Fruit fly (Drosophila melanogaster) whole organism, embryonic: ENCODE results near the gene CG32647.

Source experiments
- Antp ChIP-seq: fragments of 200-800 bp; sonication (Bioruptor generic); optimal IDR thresholded peaks from 3 replicates; lab custom pipeline; 2016; ENCODE audit warnings: missing biosample characterization, missing genetic modification characterization
- Bgb ChIP-seq: fragments of 200-800 bp; sonication (Bioruptor generic); IDR thresholded peaks from 2 replicates; pipeline ENCODE4 v1.3.6; 2022; ENCODE audit warnings: missing biosample characterization, missing genetic modification characterization; ENCODE audit not compliant: partially characterized antibody
- BtbVII ChIP-seq: fragments of 200-800 bp; sonication (Bioruptor generic); optimal IDR thresholded peaks from 3 replicates; lab custom pipeline; 2017; ENCODE audit warnings: missing biosample characterization, mild to moderate bottlenecking, missing genetic modification characterization
- C15 ChIP-seq: fragments of 200-800 bp; sonication (Bioruptor generic); IDR thresholded peaks from 3 replicates; pipeline ENCODE4 v1.3.6; 2022; ENCODE audit warnings: missing biosample characterization, missing genetic modification characterization
- CG10209 ChIP-seq: fragments of 200-800 bp; sonication (Bioruptor generic); optimal IDR thresholded peaks from 3 replicates; lab custom pipeline; 2017; ENCODE audit warnings: missing biosample characterization, mild to moderate bottlenecking, missing genetic modification characterization, missing genetic modification reagents
- CG10462 ChIP-seq: fragments of 200-800 bp; sonication (Bioruptor generic); optimal IDR thresholded peaks from 2 replicates; lab custom pipeline; 2016; ENCODE audit warnings: missing biosample characterization, missing genetic modification characterization
- CG11695 ChIP-seq: fragments of 200-800 bp; sonication (Bioruptor generic); IDR thresholded peaks from 3 replicates; pipeline ENCODE4 v1.3.6; 2022; ENCODE audit warnings: missing biosample characterization, missing genetic modification characterization
- CG12104 ChIP-seq: fragments of 200-800 bp; sonication (Bioruptor generic); optimal IDR thresholded peaks from 3 replicates; lab custom pipeline; 2016; ENCODE audit warnings: missing biosample characterization, missing genetic modification characterization
- CG13287 ChIP-seq: fragments of 200-800 bp; sonication (Bioruptor generic); IDR thresholded peaks from 2 replicates; pipeline ENCODE4 v1.3.6; 2022; ENCODE audit warnings: missing biosample characterization, missing genetic modification characterization; ENCODE audit not compliant: partially characterized antibody
- CG1603 ChIP-seq: fragments of 200-800 bp; sonication (Bioruptor generic); optimal IDR thresholded peaks from 2 replicates; lab custom pipeline; 2019; ENCODE audit warnings: missing biosample characterization, mild to moderate bottlenecking, missing genetic modification characterization, moderate library complexity
- CG2875 ChIP-seq: fragments of 200-800 bp; sonication (Bioruptor generic); optimal IDR thresholded peaks from 2 replicates; lab custom pipeline; 2017; ENCODE audit warnings: missing biosample characterization, mild to moderate bottlenecking, missing genetic modification characterization, missing genetic modification reagents
- CG2889 ChIP-seq: fragments of 200-800 bp; sonication (Bioruptor generic); IDR thresholded peaks from 3 replicates; pipeline ENCODE4 v1.3.6; 2022; ENCODE audit warnings: missing biosample characterization, missing genetic modification characterization
- CG31388 ChIP-seq: fragments of 200-800 bp; sonication (Bioruptor generic); optimal IDR thresholded peaks from 2 replicates; lab custom pipeline; 2016; ENCODE audit warnings: missing biosample characterization, missing genetic modification characterization
- CG42726 ChIP-seq: fragments of 200-800 bp; sonication (Bioruptor generic); IDR thresholded peaks from 2 replicates; pipeline ENCODE4 v1.3.6; 2022; ENCODE audit warnings: missing biosample characterization, missing genetic modification characterization; ENCODE audit not compliant: partially characterized antibody
- CG5953 ChIP-seq: fragments of 200-800 bp; sonication (Bioruptor generic); IDR thresholded peaks from 2 replicates; pipeline ENCODE4 v1.3.6; 2022; ENCODE audit warnings: missing biosample characterization, missing genetic modification characterization
- CG8359 ChIP-seq: fragments of 200-800 bp; sonication (Bioruptor generic); optimal IDR thresholded peaks from 2 replicates; lab custom pipeline; 2017; ENCODE audit warnings: missing biosample characterization, mild to moderate bottlenecking, missing genetic modification characterization, borderline replicate concordance
- Doc3 ChIP-seq: fragments of 200-800 bp; sonication (Bioruptor generic); IDR thresholded peaks from 3 replicates; pipeline ENCODE4 v1.3.6; 2022; ENCODE audit warnings: missing biosample characterization, missing genetic modification characterization; ENCODE audit not compliant: partially characterized antibody
- HLH4C ChIP-seq: fragments of 200-800 bp; sonication (Bioruptor generic); IDR thresholded peaks from 3 replicates; pipeline ENCODE4 v1.3.6; 2022; ENCODE audit warnings: missing biosample characterization, missing genetic modification characterization; ENCODE audit not compliant: partially characterized antibody
- Hey ChIP-seq: fragments of 200-800 bp; sonication (Bioruptor generic); optimal IDR thresholded peaks from 3 replicates; lab custom pipeline; 2018; ENCODE audit warnings: missing biosample characterization, mild to moderate bottlenecking, missing genetic modification characterization
- Lhr ChIP-seq: fragments of 200-800 bp; sonication (Bioruptor generic); optimal IDR thresholded peaks from 3 replicates; lab custom pipeline; 2017; ENCODE audit warnings: mild to moderate bottlenecking, missing biosample characterization, missing genetic modification reagents, missing genetic modification characterization
- Meics ChIP-seq: fragments of 200-800 bp; sonication (Bioruptor generic); optimal IDR thresholded peaks from 2 replicates; lab custom pipeline; 2017; ENCODE audit warnings: missing biosample characterization, mild to moderate bottlenecking, missing genetic modification characterization
- Mrtf ChIP-seq: fragments of 200-800 bp; sonication (Bioruptor generic); IDR thresholded peaks from 3 replicates; pipeline ENCODE4 v1.3.6; 2022; ENCODE audit warnings: missing biosample characterization, missing genetic modification characterization
- NC2β ChIP-seq: fragments of 200-800 bp; sonication (Bioruptor generic); optimal IDR thresholded peaks from 2 replicates; lab custom pipeline; 2016; ENCODE audit warnings: missing biosample characterization, missing genetic modification characterization
- Six4 ChIP-seq: fragments of 200-800 bp; sonication (Bioruptor generic); optimal IDR thresholded peaks from 2 replicates; lab custom pipeline; 2016; ENCODE audit warnings: missing biosample characterization, missing genetic modification characterization
- Sry-β ChIP-seq: fragments of 200-800 bp; sonication (Bioruptor generic); optimal IDR thresholded peaks from 2 replicates; lab custom pipeline; 2018; ENCODE audit warnings: missing biosample characterization, mild to moderate bottlenecking, missing genetic modification characterization, moderate library complexity
- Trl ChIP-seq, 3 experiments: fragments of >200 bp in 2 of 3; fragments of 200-800 bp in 1 of 3; sonication (Bioruptor generic) in 1 of 3; optimal IDR thresholded peaks; 2 replicates in 1 of 3; 3 replicates in 2 of 3; lab custom pipeline; 2016 to 2017; ENCODE audit warnings: missing biosample characterization in 1 of 3, missing genetic modification characterization in 1 of 3
- Xrp1 ChIP-seq: fragments of 200-800 bp; sonication (Bioruptor generic); IDR thresholded peaks from 2 replicates; pipeline ENCODE4 v1.3.6; 2022; ENCODE audit warnings: missing biosample characterization, missing genetic modification characterization
- YL-1 ChIP-seq: fragments of 200-800 bp; sonication (Bioruptor generic); optimal IDR thresholded peaks from 3 replicates; lab custom pipeline; 2017; ENCODE audit warnings: missing biosample characterization, mild to moderate bottlenecking, missing genetic modification characterization
- abd-A ChIP-seq: fragments of 200-800 bp; sonication (Bioruptor generic); optimal IDR thresholded peaks from 3 replicates; lab custom pipeline; 2019; ENCODE audit warnings: missing biosample characterization, mild to moderate bottlenecking, missing genetic modification characterization, moderate library complexity
- ac ChIP-seq: fragments of 200-800 bp; sonication (Bioruptor generic); optimal IDR thresholded peaks from 3 replicates; lab custom pipeline; 2017; ENCODE audit warnings: missing biosample characterization, mild to moderate bottlenecking, missing genetic modification characterization
- az2 ChIP-seq: fragments of 200-800 bp; sonication (Bioruptor generic); optimal IDR thresholded peaks from 3 replicates; lab custom pipeline; 2016; ENCODE audit warnings: missing biosample characterization, missing genetic modification characterization
- bsh ChIP-seq, 2 experiments: fragments of 200-800 bp; sonication (Bioruptor generic); optimal IDR thresholded peaks; 2 replicates each; lab custom pipeline; 2017 to 2018; ENCODE audit warnings: mild to moderate bottlenecking in 2 of 2, missing biosample characterization in 2 of 2, missing genetic modification characterization in 2 of 2, moderate library complexity in 1 of 2
- btn ChIP-seq: fragments of 200-800 bp; sonication (Bioruptor generic); optimal IDR thresholded peaks from 2 replicates; lab custom pipeline; 2016; ENCODE audit warnings: missing biosample characterization, missing genetic modification characterization
- cas ChIP-seq: fragments of 200-800 bp; sonication (Bioruptor generic); IDR thresholded peaks from 2 replicates; pipeline ENCODE4 v1.3.6; 2022; ENCODE audit warnings: missing biosample characterization, missing genetic modification characterization
- dimm ChIP-seq: fragments of 200-800 bp; sonication (Bioruptor generic); IDR thresholded peaks from 2 replicates; pipeline ENCODE4 v1.3.6; 2022; ENCODE audit warnings: missing biosample characterization, missing genetic modification characterization
- dm ChIP-seq: fragments of 200-800 bp; sonication (Bioruptor generic); optimal IDR thresholded peaks from 3 replicates; lab custom pipeline; 2016; ENCODE audit warnings: missing biosample characterization, missing genetic modification characterization
- fd96Cb ChIP-seq: fragments of 200-800 bp; sonication (Bioruptor generic); optimal IDR thresholded peaks from 2 replicates; lab custom pipeline; 2018; ENCODE audit warnings: missing biosample characterization, mild to moderate bottlenecking, missing genetic modification characterization, moderate library complexity
- gem ChIP-seq: fragments of 200-800 bp; sonication (Bioruptor generic); optimal IDR thresholded peaks from 2 replicates; lab custom pipeline; 2019; ENCODE audit warnings: missing biosample characterization, mild to moderate bottlenecking, missing genetic modification characterization, moderate library complexity
- grau ChIP-seq: fragments of 200-800 bp; optimal IDR thresholded peaks from 3 replicates; lab custom pipeline; 2019; ENCODE audit warnings: missing biosample characterization, mild to moderate bottlenecking, missing genetic modification characterization, moderate library complexity
- maf-S ChIP-seq: fragments of 200-800 bp; sonication (Bioruptor generic); optimal IDR thresholded peaks from 2 replicates; lab custom pipeline; 2016; ENCODE audit warnings: missing biosample characterization, missing genetic modification characterization
- pum ChIP-seq: fragments of 200-800 bp; sonication (Bioruptor generic); optimal IDR thresholded peaks from 2 replicates; lab custom pipeline; 2016; ENCODE audit warnings: missing biosample characterization, missing genetic modification characterization
- run ChIP-seq: fragments of 200-800 bp; sonication (Bioruptor generic); optimal IDR thresholded peaks from 3 replicates; lab custom pipeline; 2018; ENCODE audit warnings: missing biosample characterization, mild to moderate bottlenecking, missing genetic modification characterization
- sc ChIP-seq, 3 experiments: fragments of >200 bp in 2 of 3; fragments of 200-800 bp in 1 of 3; sonication (Bioruptor generic) in 1 of 3; optimal IDR thresholded peaks; 2 replicates in 2 of 3; 3 replicates in 1 of 3; lab custom pipeline; 2017; ENCODE audit warnings: mild to moderate bottlenecking in 1 of 3, missing biosample characterization in 1 of 3, missing genetic modification characterization in 1 of 3, missing genetic modification reagents in 1 of 3
- sim ChIP-seq: fragments of 200-800 bp; sonication (Bioruptor generic); IDR thresholded peaks from 2 replicates; pipeline ENCODE4 v1.3.6; 2022; ENCODE audit warnings: missing biosample characterization, missing genetic modification characterization
- sisA ChIP-seq: fragments of 200-800 bp; sonication (Bioruptor generic); IDR thresholded peaks from 2 replicates; pipeline ENCODE4 v1.3.6; 2022; ENCODE audit warnings: missing biosample characterization, missing genetic modification characterization
- sqz ChIP-seq: fragments of 200-800 bp; sonication (Bioruptor generic); optimal IDR thresholded peaks from 3 replicates; lab custom pipeline; 2018; ENCODE audit warnings: missing biosample characterization, mild to moderate bottlenecking, missing genetic modification characterization
- tio ChIP-seq: fragments of 200-800 bp; sonication (Bioruptor generic); optimal IDR thresholded peaks from 2 replicates; lab custom pipeline; 2017; ENCODE audit warnings: missing biosample characterization, missing genetic modification characterization, inconsistent platforms
- tup ChIP-seq: fragments of 200-800 bp; sonication (Bioruptor generic); optimal IDR thresholded peaks from 2 replicates; lab custom pipeline; 2016; ENCODE audit warnings: missing biosample characterization, mild to moderate bottlenecking, missing genetic modification characterization, moderate library complexity
- yki ChIP-seq: fragments of >200 bp; optimal IDR thresholded peaks from 3 replicates; lab custom pipeline; 2018

The CG32647 gene

DNA sequence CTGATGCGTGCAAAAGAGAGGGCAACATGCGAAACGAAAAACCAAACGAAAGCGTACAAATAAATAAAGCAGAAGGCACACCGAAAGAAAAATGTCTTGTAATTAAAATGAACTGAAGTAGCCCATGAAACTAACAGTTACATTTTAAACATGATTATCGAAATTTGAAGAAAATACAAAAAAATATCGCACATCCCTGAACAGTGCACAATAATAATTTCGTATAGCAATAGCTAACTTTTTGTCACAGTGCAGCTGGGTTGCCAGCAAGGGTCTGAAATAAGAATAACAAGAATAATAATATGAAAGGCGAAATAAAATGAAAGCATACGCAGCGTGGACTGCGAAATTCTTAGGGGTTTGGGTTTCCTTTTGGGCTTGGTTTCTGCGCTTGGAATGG is 32.6 kb downstream of the CG32647 start (continued):
- peak; percentile 98 for TF ChIP-seq sim (GFP tag; lab: Robert Waterston, UW)
- peak; percentile 96 for TF ChIP-seq ac (GFP tag; lab: Kevin White, UChicago)
- TF ChIP-seq pum: peak; percentile 99
- TF ChIP-seq fd96Cb: peak; percentile 99
- no peak for TF ChIP-seq sc (optimal IDR thresholded peaks at IDR 0.05; lab: Kevin White, UChicago)
- TF ChIP-seq sc (GFP tag; optimal IDR thresholded peaks at IDR 0.05; lab: Kevin White, UChicago): peak; percentile 99
- TF ChIP-seq gem (tag; lab: Kevin White, UChicago): peak; percentile 100
- peak; percentile 82 for TF ChIP-seq Hey
- TF ChIP-seq grau: peak; percentile 99
- peak; percentile 93 for TF ChIP-seq sqz (GFP tag; lab: Kevin White, UChicago)
- TF ChIP-seq Meics: peak; percentile 99
- TF ChIP-seq Sry-β (GFP tag; lab: Kevin White, UChicago): peak; percentile 75
- TF ChIP-seq yki: no peak
- peak; percentile 98 for TF ChIP-seq dm (GFP tag; lab: Kevin White, UChicago)
- peak; percentile 99 for TF ChIP-seq CG11695 (GFP tag; lab: Robert Waterston, UW)
- peak; percentile 99 to 100 for TF ChIP-seq bsh (GFP tag; optimal IDR thresholded peaks at IDR 0.05; lab: Kevin White, UChicago)
- peak; percentile 99 for TF ChIP-seq maf-S (GFP tag; lab: Kevin White, UChicago)
- peak; percentile 99 for TF ChIP-seq NC2β
- peak; percentile 99 for TF ChIP-seq Antp
- peak; percentile 100 for TF ChIP-seq Xrp1 (GFP tag; lab: Robert Waterston, UW)
- peak; percentile 98 for TF ChIP-seq CG2889 (GFP tag; lab: Robert Waterston, UW)
- peak; percentile 98 for TF ChIP-seq CG1603
- TF ChIP-seq Mrtf (GFP tag; lab: Robert Waterston, UW): peak; percentile 99
- TF ChIP-seq YL-1 (GFP tag; lab: Kevin White, UChicago): peak; percentile 95
- no peak for TF ChIP-seq CG13287 (GFP tag; lab: Robert Waterston, UW)
- no peak for TF ChIP-seq Doc3 (GFP tag; lab: Robert Waterston, UW)
- peak; percentile 99 for TF ChIP-seq az2
- TF ChIP-seq tup (GFP tag; lab: Kevin White, UChicago): peak; percentile 99
- no peak for TF ChIP-seq HLH4C (GFP tag; lab: Robert Waterston, UW)
- TF ChIP-seq sisA (GFP tag; lab: Robert Waterston, UW): peak; percentile 99
- peak; percentile 97 for TF ChIP-seq dimm (GFP tag; lab: Robert Waterston, UW)
- TF ChIP-seq run (tag; lab: Kevin White, UChicago): peak; percentile 96
- TF ChIP-seq CG10209 (GFP tag; lab: Kevin White, UChicago): peak; percentile 99
- TF ChIP-seq CG31388 (GFP tag; lab: Kevin White, UChicago): peak; percentile 98
- TF ChIP-seq btn: peak; percentile 98
- 0 out of 2 replicates have a peak, but pooled peaks have one; percentile 6 for TF ChIP-seq Bgb (GFP tag; lab: Robert Waterston, UW)
- TF ChIP-seq cas: peak; percentile 98
- TF ChIP-seq CG8359 (GFP tag; lab: Kevin White, UChicago): peak; percentile 86
- TF ChIP-seq CG42726: no peak
- peak; percentile 99 for TF ChIP-seq C15 (GFP tag; lab: Robert Waterston, UW)
- TF ChIP-seq abd-A (tag; lab: Kevin White, UChicago): peak; percentile 91
- TF ChIP-seq Lhr (GFP tag; lab: Kevin White, UChicago): peak; percentile 98
- TF ChIP-seq CG10462 (GFP tag; lab: Kevin White, UChicago): peak; percentile 99
- TF ChIP-seq Trl (optimal IDR thresholded peaks at IDR 0.05; lab: Kevin White, UChicago): peak in 1 of 2 experiments; percentile 29
- peak; percentile 99 for TF ChIP-seq Trl (GFP tag; optimal IDR thresholded peaks at IDR 0.05; lab: Kevin White, UChicago)
- peak; percentile 98 for TF ChIP-seq CG2875 (GFP tag; lab: Kevin White, UChicago)
- TF ChIP-seq CG12104 (GFP tag; lab: Kevin White, UChicago): peak; percentile 99
- TF ChIP-seq tio (GFP tag; lab: Kevin White, UChicago): peak; percentile 99
- peak; percentile 97 for TF ChIP-seq CG5953 (GFP tag; lab: Robert Waterston, UW)
- TF ChIP-seq BtbVII (GFP tag; lab: Kevin White, UChicago): peak; percentile 99
- peak; percentile 99 for TF ChIP-seq Six4
